Worm (Caenorhabditis elegans): ENCODE measurements around the gene T13F2.2.

ce11 chrIV:9778016-9778415 lies 19.1 kb downstream of the T13F2.2 start, which contains the start of gene T13F2.6:
- TF ChIP-seq ama-1 (optimal IDR thresholded peaks at IDR 0.05): no peak
- TF ChIP-seq hnd-1 (tag; optimal IDR thresholded peaks at IDR 0.05): no peak
- no peak for TF ChIP-seq aly-1 (tag; optimal IDR thresholded peaks at IDR 0.05)

All from whole organism, early embryonic.